Worm (Caenorhabditis elegans) whole organism, L4 larva: Measurements from ENCODE around the gene F59C12.4.

Experiments
- F26F4.8 ChIP-seq: fragments of 200-800 bp; sonication (Bioruptor generic); conservative IDR thresholded peaks from 2 replicates; pipeline ENCODE4 v1.3.6; 2022; ENCODE audit warnings: missing genetic modification characterization, missing compliant biosample characterization
- F44E2.7 ChIP-seq: fragments of 200-800 bp; sonication (Bioruptor generic); IDR thresholded peaks from 2 replicates; pipeline ENCODE4 v2.1.2; 2022; ENCODE audit warnings: missing genetic modification characterization, missing compliant biosample characterization
- T20F7.1 ChIP-seq: fragments of 200-800 bp; sonication (Bioruptor generic); optimal IDR thresholded peaks from 2 replicates; lab custom pipeline; 2018; ENCODE audit warnings: mild to moderate bottlenecking, missing genetic modification characterization, missing compliant biosample characterization
- Y48G9A.11 ChIP-seq: fragments of 200-800 bp; sonication (Bioruptor generic); IDR thresholded peaks from 2 replicates; pipeline ENCODE4 v1.3.6; 2022; ENCODE audit warnings: missing genetic modification reagents, missing genetic modification characterization, missing compliant biosample characterization
- Y5F2A.4 ChIP-seq: fragments of 200-800 bp; sonication (Bioruptor generic); optimal IDR thresholded peaks from 2 replicates; lab custom pipeline; 2018; ENCODE audit warnings: mild to moderate bottlenecking, missing genetic modification characterization, missing compliant biosample characterization
- ZK337.2 ChIP-seq: fragments of 200-800 bp; sonication (Bioruptor generic); IDR thresholded peaks from 2 replicates; pipeline ENCODE4 v1.3.6; 2022; ENCODE audit warnings: missing genetic modification reagents, missing genetic modification characterization, missing compliant biosample characterization
- aha-1 ChIP-seq: fragments of 150-350 bp; peaks from one replicate; lab custom pipeline; 2014; ENCODE audit warnings: missing biosample characterization, missing genetic modification characterization
- aly-2 ChIP-seq: sonication (generic microtip); optimal IDR thresholded peaks from 2 replicates; lab custom pipeline; 2018; ENCODE audit warnings: missing biosample characterization, missing genetic modification characterization
- ama-1 ChIP-seq: fragments of 150-350 bp; optimal IDR thresholded peaks from 2 replicates; lab custom pipeline; 2014; ENCODE audit warnings: inconsistent platforms, mixed read lengths
- arid-1 ChIP-seq: fragments of 200-800 bp; sonication (Bioruptor generic); conservative IDR thresholded peaks from 2 replicates; pipeline ENCODE4 v1.3.6; 2022; ENCODE audit warnings: missing genetic modification reagents, missing genetic modification characterization, missing compliant biosample characterization
- ceh-32 ChIP-seq: sonication (generic microtip); optimal IDR thresholded peaks from 2 replicates; lab custom pipeline; 2016; ENCODE audit warnings: mild to moderate bottlenecking, missing genetic modification characterization, missing compliant biosample characterization; ENCODE audit not compliant: poor library complexity
- ces-1 ChIP-seq: fragments of 150-350 bp; sonication (generic microtip); optimal IDR thresholded peaks from 4 replicates; lab custom pipeline; 2014; ENCODE audit warnings: missing biosample characterization, missing genetic modification reagents, missing genetic modification characterization
- cey-2 ChIP-seq: sonication (generic microtip); optimal IDR thresholded peaks from 3 replicates; lab custom pipeline; 2017; ENCODE audit warnings: missing genetic modification characterization, mild to moderate bottlenecking, missing compliant biosample characterization, antibody characterized with exemption, borderline replicate concordance; ENCODE audit not compliant: insufficient read depth
- daf-12 ChIP-seq: fragments of 150-350 bp; optimal IDR thresholded peaks from 2 replicates; lab custom pipeline; 2014; ENCODE audit warnings: missing biosample characterization, missing genetic modification reagents, missing genetic modification characterization
- daf-16 ChIP-seq, 3 experiments: sonication (generic microtip); optimal IDR thresholded peaks; 2 replicates each; lab custom pipeline; 2016 to 2017; ENCODE audit warnings: missing genetic modification characterization in 3 of 3, missing genetic modification reagents in 3 of 3, mild to moderate bottlenecking in 2 of 3, missing compliant biosample characterization in 2 of 3, missing biosample characterization in 1 of 3, moderate library complexity in 1 of 3
- dmd-9 ChIP-seq: fragments of 200-800 bp; sonication (Bioruptor generic); IDR thresholded peaks from 2 replicates; pipeline ENCODE4 v1.3.6; 2022; ENCODE audit warnings: missing genetic modification reagents, missing genetic modification characterization, missing compliant biosample characterization
- duxl-1 ChIP-seq: sonication (generic microtip); optimal IDR thresholded peaks from 2 replicates; lab custom pipeline; 2016; ENCODE audit warnings: mild to moderate bottlenecking, missing genetic modification characterization, moderate library complexity, missing compliant biosample characterization; ENCODE audit not compliant: poor library complexity
- dve-1 ChIP-seq: sonication (generic microtip); optimal IDR thresholded peaks from 2 replicates; lab custom pipeline; 2017; ENCODE audit warnings: antibody characterized with exemption, mild to moderate bottlenecking, missing genetic modification characterization, missing compliant biosample characterization; ENCODE audit not compliant: insufficient read depth
- egl-27 ChIP-seq: sonication (generic microtip); optimal IDR thresholded peaks from 3 replicates; lab custom pipeline; 2017; ENCODE audit warnings: missing biosample characterization, missing genetic modification reagents, missing genetic modification characterization
- fkh-10 ChIP-seq: fragments of 150-350 bp; optimal IDR thresholded peaks from 2 replicates; lab custom pipeline; 2014; ENCODE audit warnings: missing biosample characterization, missing genetic modification reagents, missing genetic modification characterization
- lin-13 ChIP-seq: fragments of 150-350 bp; optimal IDR thresholded peaks from 2 replicates; lab custom pipeline; 2014; ENCODE audit warnings: missing biosample characterization, missing genetic modification reagents, missing genetic modification characterization
- lin-29 ChIP-seq: fragments of 200-800 bp; sonication (Bioruptor generic); IDR thresholded peaks from 2 replicates; pipeline ENCODE4 v1.3.6; 2022; ENCODE audit warnings: missing genetic modification reagents, missing genetic modification characterization, missing compliant biosample characterization
- lin-39 ChIP-seq: fragments of 150-350 bp; optimal IDR thresholded peaks from 2 replicates; lab custom pipeline; 2014; ENCODE audit warnings: missing biosample characterization, missing genetic modification reagents, missing genetic modification characterization
- lir-3 ChIP-seq: sonication (generic microtip); optimal IDR thresholded peaks from 2 replicates; lab custom pipeline; 2016; ENCODE audit warnings: mild to moderate bottlenecking, missing genetic modification characterization, missing compliant biosample characterization
- lsy-2 ChIP-seq, 2 experiments: fragments of 150-350 bp in 1 of 2; sonication (generic microtip) in 1 of 2; optimal IDR thresholded peaks; 2 replicates each; lab custom pipeline; 2014 to 2017; ENCODE audit warnings: missing biosample characterization in 2 of 2, missing genetic modification characterization in 2 of 2
- madf-9 ChIP-seq: fragments of 200-800 bp; sonication (Bioruptor generic); conservative IDR thresholded peaks from 2 replicates; pipeline ENCODE4 v1.3.6; 2022; ENCODE audit warnings: missing genetic modification reagents, missing genetic modification characterization, missing compliant biosample characterization
- mdt-29 ChIP-seq: fragments of 200-800 bp; sonication (Bioruptor generic); IDR thresholded peaks from 2 replicates; pipeline ENCODE4 v1.3.6; 2022; ENCODE audit warnings: missing genetic modification reagents, missing genetic modification characterization, missing compliant biosample characterization
- mxl-3 ChIP-seq: fragments of 200-800 bp; sonication (Bioruptor generic); optimal IDR thresholded peaks from 2 replicates; lab custom pipeline; 2018; ENCODE audit warnings: mild to moderate bottlenecking, missing genetic modification characterization, missing compliant biosample characterization
- nhr-237 ChIP-seq: sonication (generic microtip); optimal IDR thresholded peaks from 2 replicates; lab custom pipeline; 2017; ENCODE audit warnings: missing biosample characterization, missing genetic modification characterization
- nhr-28 ChIP-seq: fragments of 150-350 bp; optimal IDR thresholded peaks from 2 replicates; lab custom pipeline; 2014; ENCODE audit warnings: missing biosample characterization, missing genetic modification characterization
- nhr-42 ChIP-seq: fragments of 200-800 bp; sonication (Bioruptor generic); IDR thresholded peaks from 2 replicates; pipeline ENCODE4 v1.3.6; 2022; ENCODE audit warnings: missing genetic modification characterization, missing compliant biosample characterization
- nhr-48 ChIP-seq: sonication (generic microtip); optimal IDR thresholded peaks from 2 replicates; lab custom pipeline; 2016; ENCODE audit warnings: mild to moderate bottlenecking, missing genetic modification characterization, missing compliant biosample characterization
- nhr-77 ChIP-seq: fragments of 150-350 bp; optimal IDR thresholded peaks from 2 replicates; lab custom pipeline; 2014; ENCODE audit warnings: missing biosample characterization, missing genetic modification characterization
- saeg-2 ChIP-seq: fragments of 200-800 bp; sonication (Bioruptor generic); IDR thresholded peaks from 2 replicates; pipeline ENCODE4 v1.3.6; 2022; ENCODE audit warnings: missing genetic modification reagents, missing genetic modification characterization, missing compliant biosample characterization
- skn-1 ChIP-seq: fragments of 150-350 bp; optimal IDR thresholded peaks from 2 replicates; lab custom pipeline; 2014; ENCODE audit warnings: missing biosample characterization, missing genetic modification characterization
- snpc-1.2 ChIP-seq: fragments of 200-800 bp; sonication (Bioruptor generic); IDR thresholded peaks from 2 replicates; pipeline ENCODE4 v1.3.6; 2022; ENCODE audit warnings: missing genetic modification reagents, missing genetic modification characterization, missing compliant biosample characterization
- snpc-4 ChIP-seq: fragments of 150-350 bp; optimal IDR thresholded peaks from 2 replicates; lab custom pipeline; 2014; ENCODE audit warnings: missing biosample characterization, missing genetic modification characterization
- spr-3 ChIP-seq: fragments of 200-800 bp; sonication (Bioruptor generic); optimal IDR thresholded peaks from 2 replicates; lab custom pipeline; 2018; ENCODE audit warnings: mild to moderate bottlenecking, missing genetic modification characterization, missing compliant biosample characterization
- unc-39 ChIP-seq: sonication (generic microtip); optimal IDR thresholded peaks from 2 replicates; lab custom pipeline; 2017; ENCODE audit warnings: missing biosample characterization, missing genetic modification characterization
- unc-62 ChIP-seq, 3 experiments: fragments of 150-350 bp in 1 of 3; sonication (generic microtip); optimal IDR thresholded peaks in 2 of 3; peaks in 1 of 3; 1 replicate in 1 of 3; 2 replicates in 2 of 3; lab custom pipeline; 2014 to 2017; ENCODE audit warnings: missing biosample characterization in 3 of 3, missing genetic modification characterization in 3 of 3, missing genetic modification reagents in 3 of 3, missing genotype in 1 of 3
- zag-1 ChIP-seq: fragments of 150-350 bp; optimal IDR thresholded peaks from 2 replicates; lab custom pipeline; 2014; ENCODE audit warnings: missing biosample characterization, missing genetic modification characterization
- zfp-2 ChIP-seq: sonication (generic microtip); optimal IDR thresholded peaks from 2 replicates; lab custom pipeline; 2016; ENCODE audit warnings: mild to moderate bottlenecking, missing genetic modification characterization, missing compliant biosample characterization

F59C12.4 gene

ce11 chrX:16625078-16625808 lies 22.8 kb upstream of the F59C12.4 start:
- TF ChIP-seq F26F4.8 (no peak), T20F7.1 (GFP tag; lab: Kevin White, UChicago) (no peak), daf-12 (tag; lab: Kevin White, UChicago) (no peak), snpc-4 (no peak), lir-3 (tag; lab: Kevin White, UChicago) (no peak), nhr-77 (tag; lab: Kevin White, UChicago) (no peak), zfp-2 (tag; lab: Kevin White, UChicago) (no peak), cey-2 (tag; lab: Kevin White, UChicago) (no peak), egl-27 (no peak), dmd-9 (GFP tag; lab: Robert Waterston, UW) (no peak), nhr-28 (tag; lab: Kevin White, UChicago) (peak; percentile 5), lin-39 (no peak), madf-9 (GFP tag; lab: Robert Waterston, UW) (no peak), snpc-1.2 (GFP tag; lab: Robert Waterston, UW) (no peak), mxl-3 (GFP tag; lab: Kevin White, UChicago) (peak; percentile 62), fkh-10 (GFP tag; lab: Kevin White, UChicago) (no peak), Y5F2A.4 (no peak), mdt-29 (GFP tag; lab: Robert Waterston, UW) (no peak), Y48G9A.11 (no peak), lsy-2 (tag; optimal IDR thresholded peaks at IDR 0.05; lab: Kevin White, UChicago) (no peak), spr-3 (GFP tag; lab: Kevin White, UChicago) (no peak), aha-1 (tag; lab: Kevin White, UChicago) (peak; percentile 70), unc-62 (GFP tag; optimal IDR thresholded peaks at IDR 0.05 in 1 of 2; lab: Kevin White, UChicago) (peak in 1 of 2 experiments; percentile 69), unc-62 (tag; optimal IDR thresholded peaks at IDR 0.05; lab: Kevin White, UChicago) (no peak), nhr-237 (tag; lab: Kevin White, UChicago) (no peak), lin-13 (GFP tag; lab: Kevin White, UChicago) (no peak), nhr-42 (GFP tag; lab: Robert Waterston, UW) (no peak), arid-1 (GFP tag; lab: Robert Waterston, UW) (no peak), saeg-2 (GFP tag; lab: Robert Waterston, UW) (no peak), zag-1 (tag; lab: Kevin White, UChicago) (no peak), ama-1 (lab: Kevin White, UChicago) (no peak), F44E2.7 (no peak), aly-2 (no peak), nhr-48 (tag; lab: Kevin White, UChicago) (peak; percentile 34), ces-1 (GFP tag; lab: Kevin White, UChicago) (no peak), ceh-32 (tag; lab: Kevin White, UChicago) (no peak), ZK337.2 (GFP tag; lab: Robert Waterston, UW) (no peak)

DNA sequence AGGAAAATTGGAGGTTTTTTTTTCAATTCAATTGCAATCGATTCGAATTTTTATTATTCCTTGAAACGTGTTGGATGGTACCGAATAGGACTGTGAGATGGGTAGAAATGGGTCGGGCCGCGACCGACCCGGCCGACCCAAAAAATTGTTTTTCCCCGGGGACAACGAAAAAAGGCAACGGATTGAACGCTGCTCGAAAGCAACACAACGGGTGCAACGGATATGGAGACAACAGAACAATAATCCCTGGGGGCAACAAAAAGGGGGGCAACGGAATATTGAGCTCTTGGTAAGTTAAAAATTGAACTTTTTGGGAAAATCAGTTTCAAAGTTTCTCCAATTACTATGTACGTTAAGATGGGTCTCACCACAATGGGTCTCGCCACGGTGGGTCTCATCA lies 20.8 kb upstream of the F59C12.4 start:
- no peak for TF ChIP-seq unc-39 (tag; lab: Kevin White, UChicago)
- TF ChIP-seq aha-1 (tag; lab: Kevin White, UChicago) = peak; percentile 16
- TF ChIP-seq egl-27 = no peak
- TF ChIP-seq duxl-1 = no peak
- TF ChIP-seq daf-16 (GFP tag; optimal IDR thresholded peaks at IDR 0.05; lab: Kevin White, UChicago) = no peak
- no peak for TF ChIP-seq daf-16 (tag; optimal IDR thresholded peaks at IDR 0.05; lab: Kevin White, UChicago)
- no peak for TF ChIP-seq ama-1 (lab: Kevin White, UChicago)
- peak in 1 of 2 experiments; percentile 64 for TF ChIP-seq unc-62 (GFP tag; optimal IDR thresholded peaks at IDR 0.05 in 1 of 2; lab: Kevin White, UChicago)
- TF ChIP-seq unc-62 (tag; optimal IDR thresholded peaks at IDR 0.05; lab: Kevin White, UChicago) = no peak
- no peak for TF ChIP-seq lin-29 (GFP tag; lab: Robert Waterston, UW)
- TF ChIP-seq dve-1 = no peak
- no peak for TF ChIP-seq skn-1
